Worm (Caenorhabditis elegans) whole organism, L2 larva: Measurements from ENCODE around the gene srg-30.

Experiments used
- R02D3.7 ChIP-seq: fragments of 150-350 bp; optimal IDR thresholded peaks from 2 replicates; lab custom pipeline; 2014; ENCODE audit warnings: missing biosample characterization, missing genetic modification characterization
- ZK546.5 ChIP-seq: sonication (generic microtip); optimal IDR thresholded peaks from 2 replicates; lab custom pipeline; 2017; ENCODE audit warnings: missing biosample characterization, missing genetic modification characterization
- ama-1 ChIP-seq: fragments of 150-350 bp; optimal IDR thresholded peaks from 2 replicates; lab custom pipeline; 2018; ENCODE audit warnings: inconsistent platforms
- blmp-1 ChIP-seq: sonication (generic microtip); optimal IDR thresholded peaks from 2 replicates; lab custom pipeline; 2017; ENCODE audit warnings: missing genetic modification characterization, mild to moderate bottlenecking, missing compliant biosample characterization, antibody characterized with exemption, moderate library complexity; ENCODE audit not compliant: insufficient read depth
- ceh-16 ChIP-seq: fragments of 150-350 bp; optimal IDR thresholded peaks from 2 replicates; lab custom pipeline; 2014; ENCODE audit warnings: missing biosample characterization, missing genetic modification characterization
- ceh-82 ChIP-seq: fragments of 150-350 bp; optimal IDR thresholded peaks from 2 replicates; lab custom pipeline; 2014; ENCODE audit warnings: missing biosample characterization, missing genetic modification characterization
- egl-27 ChIP-seq: sonication (generic microtip); optimal IDR thresholded peaks from 3 replicates; lab custom pipeline; 2017; ENCODE audit warnings: missing biosample characterization, missing genetic modification reagents, missing genetic modification characterization
- lsy-2 ChIP-seq, 2 experiments: fragments of 150-350 bp in 1 of 2; sonication (generic microtip) in 1 of 2; optimal IDR thresholded peaks; 2 replicates each; lab custom pipeline; 2014 to 2017; ENCODE audit warnings: missing biosample characterization in 2 of 2, missing genetic modification characterization in 2 of 2
- nhr-11 ChIP-seq: fragments of 150-350 bp; optimal IDR thresholded peaks from 2 replicates; lab custom pipeline; 2014; ENCODE audit warnings: missing biosample characterization, missing genetic modification characterization
- nhr-77 ChIP-seq: fragments of 150-350 bp; optimal IDR thresholded peaks from 2 replicates; lab custom pipeline; 2014; ENCODE audit warnings: missing biosample characterization, missing genetic modification characterization
- snpc-4 ChIP-seq: fragments of 150-350 bp; optimal IDR thresholded peaks from 2 replicates; lab custom pipeline; 2014; ENCODE audit warnings: missing biosample characterization, missing genetic modification characterization
- unc-39 ChIP-seq: fragments of 150-350 bp; optimal IDR thresholded peaks from 2 replicates; lab custom pipeline; 2014; ENCODE audit warnings: missing biosample characterization, missing genetic modification characterization
- zag-1 ChIP-seq: fragments of 150-350 bp; optimal IDR thresholded peaks from 2 replicates; lab custom pipeline; 2014; ENCODE audit warnings: missing biosample characterization, missing genetic modification characterization
- ztf-4 ChIP-seq: fragments of 150-350 bp; optimal IDR thresholded peaks from 2 replicates; lab custom pipeline; 2014; ENCODE audit warnings: missing biosample characterization, missing genetic modification characterization

ce11 chrV:6681501-6681900, 36.6 kb downstream of the srg-30 start, which contains the start of gene egl-46:
- TF ChIP-seq ama-1, result no peak
- no peak for TF ChIP-seq ztf-4 (tag; lab: Kevin White, UChicago)
- TF ChIP-seq zag-1 (tag; lab: Kevin White, UChicago), result no peak
- TF ChIP-seq ceh-16 (tag; lab: Kevin White, UChicago), result no peak
- no peak for TF ChIP-seq nhr-77 (tag; lab: Kevin White, UChicago)
- no peak for TF ChIP-seq egl-27 (tag; lab: Kevin White, UChicago)
- TF ChIP-seq lsy-2 (tag; optimal IDR thresholded peaks at IDR 0.05; lab: Kevin White, UChicago), result no peak
- TF ChIP-seq unc-39, result no peak
- no peak for TF ChIP-seq blmp-1
- no peak for TF ChIP-seq nhr-11
- TF ChIP-seq ceh-82 (tag; lab: Kevin White, UChicago), result no peak
- TF ChIP-seq ZK546.5 (tag; lab: Kevin White, UChicago), result no peak
- TF ChIP-seq R02D3.7 (tag; lab: Kevin White, UChicago), result no peak
- no peak for TF ChIP-seq snpc-4 (tag; lab: Kevin White, UChicago)
